Worm (Caenorhabditis elegans): ENCODE results near the gene hpa-1.

ce11 chrIV:16210913-16211312 lies 22.0 kb downstream of the hpa-1 start, which contains the start of gene H25K10.2:
- TF ChIP-seq nhr-237 (tag; optimal IDR thresholded peaks at IDR 0.05) (no peak), fkh-10 (GFP tag; optimal IDR thresholded peaks at IDR 0.05) (no peak), mdl-1 (tag; optimal IDR thresholded peaks at IDR 0.05) (no peak)

Data from whole organism, L1 larva.